Worm (Caenorhabditis elegans) whole organism, L1 larva: Measurements from ENCODE around the gene msp-50.

Source experiments
- aly-2 ChIP-seq: fragments of 150-350 bp; optimal IDR thresholded peaks from 2 replicates; lab custom pipeline; 2014; ENCODE audit warnings: missing biosample characterization, missing genetic modification characterization
- ama-1 ChIP-seq: fragments of 150-350 bp; optimal IDR thresholded peaks from 2 replicates; lab custom pipeline; 2014
- blmp-1 ChIP-seq: fragments of 150-350 bp; optimal IDR thresholded peaks from 2 replicates; lab custom pipeline; 2014; ENCODE audit warnings: missing biosample characterization, missing genetic modification characterization
- ceh-8 ChIP-seq: fragments of 200-800 bp; sonication (Bioruptor generic); optimal IDR thresholded peaks from 2 replicates; lab custom pipeline; 2018; ENCODE audit warnings: mild to moderate bottlenecking, missing genetic modification characterization, moderate library complexity, missing compliant biosample characterization
- ceh-82 ChIP-seq, 3 experiments: fragments of 150-350 bp in 1 of 3; sonication (generic microtip) in 2 of 3; optimal IDR thresholded peaks; 2 replicates each; lab custom pipeline; 2014 to 2017; ENCODE audit warnings: missing biosample characterization in 3 of 3, missing genetic modification characterization in 3 of 3
- efl-3 ChIP-seq: fragments of 200-800 bp; sonication (Bioruptor generic); optimal IDR thresholded peaks from 2 replicates; lab custom pipeline; 2018; ENCODE audit warnings: mild to moderate bottlenecking, missing genetic modification characterization, missing compliant biosample characterization
- egl-27 ChIP-seq, 2 experiments: fragments of 150-350 bp in 1 of 2; sonication (generic microtip); optimal IDR thresholded peaks; 3 replicates each; lab custom pipeline; 2017 to 2018; ENCODE audit warnings: missing biosample characterization in 2 of 2, missing genetic modification characterization in 2 of 2, missing genetic modification reagents in 2 of 2
- fkh-10 ChIP-seq: sonication (generic microtip); optimal IDR thresholded peaks from 2 replicates; lab custom pipeline; 2017; ENCODE audit warnings: missing biosample characterization, missing genetic modification reagents, missing genetic modification characterization
- jun-1 ChIP-seq: fragments of 150-350 bp; optimal IDR thresholded peaks from 2 replicates; lab custom pipeline; 2014; ENCODE audit warnings: missing biosample characterization, missing genetic modification reagents, missing genetic modification characterization
- lin-15B ChIP-seq: fragments of 150-350 bp; sonication (generic microtip); optimal IDR thresholded peaks from 3 replicates; lab custom pipeline; 2014; ENCODE audit warnings: missing biosample characterization, missing genetic modification characterization
- nhr-11 ChIP-seq: fragments of 150-350 bp; optimal IDR thresholded peaks from 2 replicates; lab custom pipeline; 2014; ENCODE audit warnings: missing biosample characterization, missing genetic modification characterization
- snu-23 ChIP-seq: sonication (generic microtip); optimal IDR thresholded peaks from 2 replicates; lab custom pipeline; 2016; ENCODE audit warnings: missing genetic modification characterization, missing compliant biosample characterization
- sox-4 ChIP-seq: sonication (generic microtip); optimal IDR thresholded peaks from 2 replicates; lab custom pipeline; 2016; ENCODE audit warnings: missing genetic modification characterization, missing compliant biosample characterization

- TF ChIP-seq sox-4 (no peak), jun-1 (no peak), aly-2 (tag; lab: Kevin White, UChicago) (no peak), ama-1 (lab: Kevin White, UChicago) (no peak), fkh-10 (GFP tag; lab: Kevin White, UChicago) (no peak), ceh-82 (tag; optimal IDR thresholded peaks at IDR 0.05; lab: Kevin White, UChicago) (no peak), nhr-11 (tag; lab: Kevin White, UChicago) (no peak), lin-15B (no peak), egl-27 (tag; optimal IDR thresholded peaks at IDR 0.05; lab: Kevin White, UChicago) (no peak), snu-23 (GFP tag; lab: Kevin White, UChicago) (no peak), ceh-8 (GFP tag; lab: Kevin White, UChicago) (no peak), blmp-1 (tag; lab: Kevin White, UChicago) (no peak), efl-3 (GFP tag; lab: Kevin White, UChicago) (no peak)
Measured at ce11 chrII:5241560-5241959, 42.0 kb downstream of the msp-50 start, which contains the start of gene T16D1.1.
